Fruit fly (Drosophila melanogaster): Measurements from ENCODE around the gene Oga.

Gene Oga

DNA sequence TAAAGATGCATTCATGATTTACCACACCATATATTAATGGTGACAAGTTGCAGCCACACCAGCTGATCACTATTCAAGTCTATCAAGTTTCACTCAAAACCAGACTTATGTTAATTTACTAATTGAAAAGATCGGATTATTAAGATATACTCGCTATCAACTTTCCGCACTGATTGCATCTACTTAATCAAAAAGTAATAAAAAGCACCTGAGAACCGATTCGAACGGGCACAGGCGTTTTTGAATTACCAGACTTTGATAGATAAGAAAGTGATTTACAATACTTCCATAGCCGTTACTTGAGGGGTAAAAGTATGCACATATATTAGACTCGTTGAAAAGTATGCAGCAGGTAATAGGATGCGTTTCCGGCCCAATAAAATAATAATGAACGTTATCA lies 22.5 kb downstream of the Oga start:
- no peak for TF ChIP-seq EcR (GFP tag; optimal IDR thresholded peaks at IDR 0.05)
- no peak for TF ChIP-seq CG8478 (optimal IDR thresholded peaks at IDR 0.05)
- no peak for TF ChIP-seq pan (optimal IDR thresholded peaks at IDR 0.05)
- no peak for TF ChIP-seq usp (GFP tag; optimal IDR thresholded peaks at IDR 0.05)
- TF ChIP-seq Dll (optimal IDR thresholded peaks at IDR 0.05): no peak
- no peak for TF ChIP-seq psq (optimal IDR thresholded peaks at IDR 0.05)

DNA sequence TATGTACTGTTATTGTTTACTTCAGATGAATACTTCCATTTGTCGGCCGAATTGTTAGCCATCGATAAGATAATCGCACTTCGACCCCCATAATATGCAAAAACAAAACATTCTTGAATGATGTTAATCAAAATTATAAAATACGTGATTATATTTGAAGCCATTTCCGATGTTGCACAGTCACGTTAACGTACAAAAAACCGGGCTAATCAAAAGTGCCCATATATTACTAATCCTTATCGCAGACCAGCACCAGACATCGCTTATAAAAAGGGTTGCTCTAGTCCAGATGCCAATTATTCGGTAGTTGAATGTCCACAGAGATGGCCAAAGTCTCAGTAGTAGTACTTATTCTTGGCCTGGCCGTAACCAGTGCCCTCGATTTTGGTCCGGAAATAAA lies 23.4 kb downstream of the Oga start, which contains the start of gene CG5892:
TSS of gene CG5892 (plus strand) at position 301 of the 400 bp plus-strand sequence.
- TF ChIP-seq usp (GFP tag; optimal IDR thresholded peaks at IDR 0.05): no peak
- no peak for TF ChIP-seq Dll (optimal IDR thresholded peaks at IDR 0.05)
- TF ChIP-seq pan (optimal IDR thresholded peaks at IDR 0.05): no peak
- TF ChIP-seq psq (optimal IDR thresholded peaks at IDR 0.05): no peak
- no peak for TF ChIP-seq CG8478 (optimal IDR thresholded peaks at IDR 0.05)
- no peak for TF ChIP-seq EcR (GFP tag; optimal IDR thresholded peaks at IDR 0.05)

DNA sequence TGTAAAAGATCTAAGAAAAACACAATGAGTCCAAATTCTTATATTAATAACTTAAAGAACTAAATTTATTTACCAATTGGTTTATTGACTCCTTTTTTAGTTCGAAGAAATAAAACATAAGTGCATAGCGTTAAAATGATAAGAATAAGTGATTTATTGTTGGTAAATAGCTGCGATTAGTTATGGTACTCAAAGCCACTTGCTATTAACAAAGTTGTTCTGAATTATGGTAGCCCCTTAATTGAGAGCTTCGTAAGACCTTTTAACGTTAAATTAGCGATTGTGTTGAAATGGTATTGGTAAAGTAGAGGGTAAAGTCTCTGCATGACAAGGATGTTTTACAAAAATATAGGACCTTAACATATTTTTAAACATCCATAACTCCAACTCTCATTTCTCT lies 27.0 kb downstream of the Oga start:
- TF ChIP-seq Dll (optimal IDR thresholded peaks at IDR 0.05) (no peak), EcR (GFP tag; optimal IDR thresholded peaks at IDR 0.05) (no peak), psq (optimal IDR thresholded peaks at IDR 0.05) (no peak), CG8478 (optimal IDR thresholded peaks at IDR 0.05) (no peak), usp (GFP tag; optimal IDR thresholded peaks at IDR 0.05) (no peak), pan (optimal IDR thresholded peaks at IDR 0.05) (no peak)

DNA sequence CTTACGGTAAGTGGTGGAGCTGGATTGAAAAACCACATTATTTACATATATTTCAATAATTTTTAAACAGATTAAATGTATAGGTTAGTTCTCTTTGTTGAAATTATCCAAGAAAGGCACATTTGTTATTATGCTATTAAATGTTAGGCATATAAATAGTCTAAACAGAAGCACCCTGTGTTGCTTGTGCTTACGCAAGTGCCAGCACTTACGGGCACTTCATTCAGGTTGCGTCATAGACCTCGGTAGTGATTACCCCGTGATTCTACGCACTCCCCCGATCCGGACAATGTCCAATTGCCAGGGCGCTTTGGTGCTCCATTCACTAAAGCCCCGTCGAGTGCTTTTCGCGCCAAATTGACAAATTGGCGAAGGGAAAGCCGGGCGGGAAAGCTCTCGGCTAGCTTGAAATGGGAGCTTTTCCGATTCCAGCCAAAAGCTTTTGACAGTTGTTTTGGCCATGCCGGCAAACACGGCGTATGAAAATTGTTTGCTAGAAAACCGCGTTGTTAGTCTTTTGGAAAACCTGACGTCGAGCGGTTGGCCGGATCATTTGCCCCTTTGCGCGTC lies 27.7 kb downstream of the Oga start, which contains the start of gene ETHR:
TSS of gene ETHR (plus strand) at position 520 of the 570 bp plus-strand sequence.
- no peak for TF ChIP-seq Dll (optimal IDR thresholded peaks at IDR 0.05)
- TF ChIP-seq psq (optimal IDR thresholded peaks at IDR 0.05): no peak
- TF ChIP-seq EcR (GFP tag; optimal IDR thresholded peaks at IDR 0.05): no peak
- no peak for TF ChIP-seq pan (optimal IDR thresholded peaks at IDR 0.05)
- no peak for TF ChIP-seq CG8478 (optimal IDR thresholded peaks at IDR 0.05)
- TF ChIP-seq usp (GFP tag; optimal IDR thresholded peaks at IDR 0.05): no peak

DNA sequence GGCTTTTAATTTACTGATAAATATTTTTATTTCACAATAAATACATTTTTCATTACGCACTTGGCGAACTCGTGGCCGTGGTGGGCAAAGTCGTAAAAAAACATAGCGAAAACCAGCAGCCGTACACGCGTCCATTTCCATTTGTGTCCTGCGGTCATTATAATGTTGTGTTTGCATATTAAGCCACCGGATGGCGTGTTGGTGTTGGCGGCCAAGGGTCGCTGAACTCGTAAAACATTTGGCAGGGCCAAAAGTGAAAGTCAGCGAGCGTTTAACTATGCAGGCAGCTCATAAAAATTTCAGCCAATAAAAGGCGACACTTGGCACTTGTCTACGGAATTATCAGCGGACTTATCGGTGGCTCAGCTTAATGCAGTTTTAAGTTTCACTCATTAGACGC lies 33.6 kb downstream of the Oga start:
- no peak for TF ChIP-seq Dll (optimal IDR thresholded peaks at IDR 0.05)
- no peak for TF ChIP-seq CG8478 (optimal IDR thresholded peaks at IDR 0.05)
- no peak for TF ChIP-seq pan (optimal IDR thresholded peaks at IDR 0.05)
- no peak for TF ChIP-seq psq (optimal IDR thresholded peaks at IDR 0.05)
- TF ChIP-seq EcR (GFP tag; optimal IDR thresholded peaks at IDR 0.05): no peak
- TF ChIP-seq usp (GFP tag; optimal IDR thresholded peaks at IDR 0.05): no peak

DNA sequence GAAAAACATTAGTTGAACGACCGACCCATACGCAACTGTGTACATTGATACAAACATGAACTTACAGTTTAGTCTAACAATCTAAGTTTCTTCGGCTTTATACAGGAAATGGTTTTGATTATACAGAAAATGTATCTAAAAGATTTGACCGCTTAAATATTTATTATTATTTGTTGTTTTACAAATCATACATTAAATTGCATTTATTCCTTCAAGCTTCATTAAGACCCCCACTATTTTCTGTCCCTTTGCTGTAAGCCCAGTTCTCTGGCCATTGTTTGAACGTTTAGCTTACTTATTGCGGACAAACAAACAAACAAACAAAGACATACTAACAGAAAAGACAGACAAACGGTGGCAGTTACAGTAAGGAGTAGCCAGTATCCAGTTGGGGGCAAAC lies 35.4 kb downstream of the Oga start:
- no peak for TF ChIP-seq psq (optimal IDR thresholded peaks at IDR 0.05)
- TF ChIP-seq usp (GFP tag; optimal IDR thresholded peaks at IDR 0.05): no peak
- TF ChIP-seq CG8478 (optimal IDR thresholded peaks at IDR 0.05): no peak
- no peak for TF ChIP-seq EcR (GFP tag; optimal IDR thresholded peaks at IDR 0.05)
- no peak for TF ChIP-seq pan (optimal IDR thresholded peaks at IDR 0.05)
- no peak for TF ChIP-seq Dll (optimal IDR thresholded peaks at IDR 0.05)

DNA sequence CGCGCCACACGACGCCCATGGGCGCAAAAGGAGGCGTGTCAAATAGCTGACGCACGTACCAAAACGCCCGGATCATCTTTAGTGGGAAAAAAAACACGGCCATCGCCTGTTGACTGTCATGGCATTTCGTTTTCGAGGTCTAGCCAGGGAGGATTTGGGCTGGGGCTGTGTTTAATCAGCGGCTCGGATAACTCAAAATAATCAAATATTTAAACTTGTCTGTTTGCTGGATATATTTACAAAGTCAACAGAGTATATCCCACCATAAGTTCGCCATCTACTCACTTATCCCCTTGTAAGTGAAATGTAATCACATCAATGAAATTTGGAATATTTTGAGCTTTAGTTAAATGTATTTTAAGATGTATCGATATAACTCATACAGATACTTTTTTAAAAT lies 41.9 kb downstream of the Oga start:
- no peak for TF ChIP-seq Dll (optimal IDR thresholded peaks at IDR 0.05)
- TF ChIP-seq CG8478 (optimal IDR thresholded peaks at IDR 0.05): no peak
- no peak for TF ChIP-seq psq (optimal IDR thresholded peaks at IDR 0.05)
- no peak for TF ChIP-seq pan (optimal IDR thresholded peaks at IDR 0.05)
- no peak for TF ChIP-seq EcR (GFP tag; optimal IDR thresholded peaks at IDR 0.05)
- no peak for TF ChIP-seq usp (GFP tag; optimal IDR thresholded peaks at IDR 0.05)

DNA sequence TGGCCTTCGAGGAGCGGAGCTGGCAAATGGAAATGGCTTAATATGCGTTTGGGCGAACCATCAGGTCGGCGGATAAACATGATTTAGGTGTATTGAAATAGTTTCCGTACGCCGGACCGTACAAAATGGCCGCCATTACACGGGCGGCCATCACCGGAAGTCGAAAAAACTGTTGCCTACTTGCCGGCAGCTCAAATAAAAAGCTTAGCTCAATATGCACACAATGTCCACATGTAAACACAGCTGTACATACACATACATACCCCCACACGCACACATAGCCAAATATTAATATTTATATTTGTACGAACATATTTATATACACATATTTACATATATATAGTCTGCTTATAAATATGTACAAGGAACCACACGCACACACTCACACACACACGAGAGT lies 44.3 kb downstream of the Oga start:
- TF ChIP-seq usp (GFP tag; optimal IDR thresholded peaks at IDR 0.05): no peak
- no peak for TF ChIP-seq psq (optimal IDR thresholded peaks at IDR 0.05)
- no peak for TF ChIP-seq CG8478 (optimal IDR thresholded peaks at IDR 0.05)

DNA sequence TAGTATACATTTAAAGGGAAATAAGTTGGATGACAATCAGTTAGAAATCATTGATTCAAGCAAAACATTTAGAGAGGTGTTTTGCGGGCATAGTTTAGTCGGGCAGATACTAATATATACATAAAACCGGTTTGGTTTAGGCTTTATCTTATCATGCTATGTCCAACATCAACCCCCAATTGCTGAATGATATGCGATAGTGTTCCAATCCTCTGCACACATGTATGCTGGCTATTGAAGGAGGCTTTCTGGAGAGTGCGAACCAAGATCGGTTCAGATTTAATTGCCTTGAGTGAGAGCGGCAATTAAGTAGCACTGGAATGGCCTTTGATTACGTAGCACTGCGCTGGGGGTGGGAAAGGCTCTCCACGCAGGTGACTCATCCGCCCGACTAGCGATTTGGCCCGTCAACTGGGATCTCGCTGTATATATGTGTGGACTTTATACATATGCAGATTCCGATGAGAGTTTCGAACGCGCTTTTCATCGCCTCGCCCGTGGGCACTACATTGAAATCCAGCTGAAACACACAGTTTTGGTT lies 49.2 kb downstream of the Oga start:
- no peak for TF ChIP-seq Dll (optimal IDR thresholded peaks at IDR 0.05)
- no peak for TF ChIP-seq EcR (GFP tag; optimal IDR thresholded peaks at IDR 0.05)
- TF ChIP-seq CG8478 (optimal IDR thresholded peaks at IDR 0.05): no peak

DNA sequence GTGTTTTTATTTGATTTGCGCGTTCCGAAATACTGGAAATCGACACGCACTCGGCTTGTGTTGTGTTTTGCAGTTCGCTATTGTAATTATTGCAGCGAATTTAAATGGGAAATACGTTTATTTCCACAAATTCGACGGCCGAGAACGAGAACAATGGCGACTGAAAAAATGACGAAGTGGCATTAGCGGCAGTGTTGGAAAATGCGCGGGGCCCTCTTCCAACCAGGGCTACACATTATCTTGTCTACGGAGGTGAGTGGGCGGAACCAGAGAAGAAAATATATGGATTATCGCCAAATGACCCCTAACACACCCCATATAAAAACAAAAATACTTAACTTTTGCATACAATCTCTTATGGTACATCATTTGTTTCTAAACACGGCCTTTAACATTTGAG lies 50.0 kb downstream of the Oga start, which contains the start of gene Rab1:
TSS of gene Rab1 (minus strand) at position 188 of the 400 bp plus-strand sequence.
- TF ChIP-seq CG8478 (optimal IDR thresholded peaks at IDR 0.05) (no peak), Dll (optimal IDR thresholded peaks at IDR 0.05) (no peak), EcR (GFP tag; optimal IDR thresholded peaks at IDR 0.05) (no peak), psq (optimal IDR thresholded peaks at IDR 0.05) (no peak), usp (GFP tag; optimal IDR thresholded peaks at IDR 0.05) (no peak), pan (optimal IDR thresholded peaks at IDR 0.05) (no peak)

DNA sequence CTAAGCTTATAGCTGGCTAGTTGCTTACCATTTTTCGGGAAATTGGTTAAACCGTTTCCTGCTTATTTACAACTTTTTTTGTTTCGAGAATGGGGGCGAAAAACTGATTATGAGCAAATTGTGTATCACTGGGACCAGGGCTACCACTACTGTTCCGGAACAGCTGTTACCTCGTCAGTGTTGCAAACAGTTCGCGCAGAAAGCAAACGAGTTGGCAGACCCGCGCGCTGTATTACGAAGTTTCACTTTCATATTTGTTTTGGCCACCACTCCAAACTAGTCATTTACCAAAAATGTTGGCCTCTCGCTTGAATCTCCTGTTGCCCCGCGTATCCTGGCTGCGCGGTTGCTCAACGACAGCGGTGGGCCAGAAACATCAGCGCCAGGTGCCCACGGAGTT lies 51.0 kb downstream of the Oga start, which contains the start of the genes AP-2sigma and Idi:
TSS of gene AP-2sigma (minus strand) at position 153 of the 400 bp plus-strand sequence.
TSS of gene Idi (plus strand) at position 204 of the 400 bp plus-strand sequence.
- TF ChIP-seq EcR (GFP tag; optimal IDR thresholded peaks at IDR 0.05) (no peak), CG8478 (optimal IDR thresholded peaks at IDR 0.05) (no peak), pan (optimal IDR thresholded peaks at IDR 0.05) (no peak), Dll (optimal IDR thresholded peaks at IDR 0.05) (no peak), usp (GFP tag; optimal IDR thresholded peaks at IDR 0.05) (no peak)

DNA sequence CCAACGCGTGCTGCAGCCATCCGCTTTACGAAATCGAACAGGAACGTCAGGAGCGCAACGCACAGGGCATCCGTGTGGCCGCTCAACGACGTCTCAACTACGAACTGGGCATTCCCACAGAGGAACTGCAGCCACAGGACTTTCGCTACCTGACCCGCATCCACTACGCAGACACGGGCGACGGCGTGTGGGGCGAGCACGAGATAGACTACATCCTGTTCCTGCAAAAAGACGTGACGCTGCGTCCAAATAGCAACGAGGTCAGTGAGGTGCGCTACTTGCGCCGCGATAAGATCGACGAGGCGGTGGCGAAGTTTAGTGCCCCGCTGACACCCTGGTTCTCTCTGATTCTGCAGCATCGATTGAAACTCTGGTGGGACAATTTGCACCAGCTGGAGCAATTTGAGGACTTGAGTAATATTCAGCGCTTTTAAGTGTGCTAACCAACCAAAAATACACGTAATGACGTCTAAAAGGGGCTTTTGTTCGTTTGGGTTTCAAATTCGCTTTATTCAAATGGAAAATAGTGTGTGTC lies 51.8 kb downstream of the Oga start:
- TF ChIP-seq Dll (optimal IDR thresholded peaks at IDR 0.05) (no peak), usp (GFP tag; optimal IDR thresholded peaks at IDR 0.05) (no peak), psq (optimal IDR thresholded peaks at IDR 0.05) (no peak), CG8478 (optimal IDR thresholded peaks at IDR 0.05) (no peak), EcR (GFP tag; optimal IDR thresholded peaks at IDR 0.05) (no peak), pan (optimal IDR thresholded peaks at IDR 0.05) (no peak)
